Fruit fly (Drosophila melanogaster) S2 (cell line): Measurements from ENCODE around the gene nAChRalpha7.

Experiments used
- CG8478 ChIP-seq: fragments of >200 bp; optimal IDR thresholded peaks from 2 replicates; lab custom pipeline; 2018
- CTCF ChIP-seq, 2 experiments: fragments of >200 bp; optimal IDR thresholded peaks; 2 replicates each; lab custom pipeline; 2018

DNA sequence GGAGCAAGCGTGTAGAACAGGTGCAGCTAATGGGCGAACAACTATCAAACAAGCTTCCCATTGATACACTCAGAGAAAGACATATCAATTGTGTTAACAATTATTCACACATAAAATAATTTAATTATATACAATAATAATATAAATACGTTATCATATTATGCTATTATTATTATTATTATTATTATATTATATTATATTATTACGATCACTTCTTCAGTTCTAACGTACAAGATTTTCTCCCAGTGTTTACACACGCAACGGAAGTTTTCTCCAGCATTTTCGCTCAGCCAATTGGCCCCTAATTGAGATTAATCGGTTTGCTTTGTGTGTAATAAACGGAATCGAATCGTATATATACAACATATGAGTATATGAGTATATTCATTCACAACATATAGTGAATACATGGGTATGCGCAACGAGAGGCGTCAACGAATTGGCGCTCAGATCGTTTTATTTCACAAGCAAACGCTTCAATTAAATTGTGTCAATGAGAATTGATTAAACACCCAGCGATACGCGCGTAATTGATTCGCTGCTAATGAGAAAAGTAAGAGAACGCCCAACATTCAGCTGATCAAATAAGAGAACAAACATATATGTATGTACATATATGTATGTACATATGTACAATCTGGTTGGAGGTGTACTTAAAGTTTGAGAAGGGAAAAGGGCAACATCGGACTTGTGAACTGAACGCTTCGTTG, 31.0 kb downstream of the nAChRalpha7 start:
- TF ChIP-seq CG8478 (lab: Kevin White, UChicago), result no peak
- no peak for TF ChIP-seq CTCF (optimal IDR thresholded peaks at IDR 0.05; lab: Kevin White, UChicago)
